Worm (Caenorhabditis elegans) whole organism, L1 larva: ENCODE measurements around the gene K12H6.9.

Experiments used
- C04F5.9 ChIP-seq: sonication (generic microtip); optimal IDR thresholded peaks from 2 replicates; lab custom pipeline; 2016; ENCODE audit warnings: missing genetic modification characterization, missing compliant biosample characterization
- C34B4.2 ChIP-seq: sonication (generic microtip); optimal IDR thresholded peaks from 2 replicates; lab custom pipeline; 2017; ENCODE audit warnings: mild to moderate bottlenecking, missing genetic modification characterization, missing compliant biosample characterization
- F16B12.6 ChIP-seq: fragments of 150-350 bp; optimal IDR thresholded peaks from 2 replicates; lab custom pipeline; 2014; ENCODE audit warnings: missing biosample characterization, missing genetic modification characterization
- aha-1 ChIP-seq: fragments of 150-350 bp; optimal IDR thresholded peaks from 2 replicates; lab custom pipeline; 2014; ENCODE audit warnings: missing biosample characterization, missing genetic modification characterization
- alr-1 ChIP-seq: fragments of 200-800 bp; sonication (Bioruptor generic); optimal IDR thresholded peaks from 2 replicates; lab custom pipeline; 2018; ENCODE audit warnings: borderline replicate concordance, mild to moderate bottlenecking, missing genetic modification characterization, missing compliant biosample characterization
- ama-1 ChIP-seq: fragments of 150-350 bp; optimal IDR thresholded peaks from 2 replicates; lab custom pipeline; 2014
- blmp-1 ChIP-seq: fragments of 150-350 bp; optimal IDR thresholded peaks from 2 replicates; lab custom pipeline; 2014; ENCODE audit warnings: missing biosample characterization, missing genetic modification characterization
- ceh-63 ChIP-seq: fragments of 200-800 bp; sonication (Bioruptor generic); optimal IDR thresholded peaks from 2 replicates; lab custom pipeline; 2018; ENCODE audit warnings: mild to moderate bottlenecking, missing genetic modification characterization, missing compliant biosample characterization
- ceh-82 ChIP-seq, 3 experiments: fragments of 150-350 bp in 1 of 3; sonication (generic microtip) in 2 of 3; optimal IDR thresholded peaks; 2 replicates each; lab custom pipeline; 2014 to 2017; ENCODE audit warnings: missing biosample characterization in 3 of 3, missing genetic modification characterization in 3 of 3
- dpl-1 ChIP-seq, 3 experiments: fragments of 150-350 bp in 2 of 3; sonication (generic microtip) in 1 of 3; optimal IDR thresholded peaks; 2 replicates each; lab custom pipeline; 2014 to 2017; ENCODE audit warnings: missing biosample characterization in 3 of 3, missing genetic modification characterization in 3 of 3, missing genetic modification reagents in 3 of 3
- efl-1 ChIP-seq, 4 experiments: fragments of 150-350 bp; optimal IDR thresholded peaks in 3 of 4; peaks in 1 of 4; 1 replicate in 1 of 4; 2 replicates in 3 of 4; lab custom pipeline; 2014; ENCODE audit warnings: missing biosample characterization in 2 of 4, missing genetic modification characterization in 2 of 4, missing genetic modification reagents in 2 of 4
- efl-3 ChIP-seq: fragments of 200-800 bp; sonication (Bioruptor generic); optimal IDR thresholded peaks from 2 replicates; lab custom pipeline; 2018; ENCODE audit warnings: mild to moderate bottlenecking, missing genetic modification characterization, missing compliant biosample characterization
- elt-2 ChIP-seq: sonication (generic microtip); optimal IDR thresholded peaks from 2 replicates; lab custom pipeline; 2016; ENCODE audit warnings: missing genetic modification characterization, mild to moderate bottlenecking, inconsistent platforms, missing compliant biosample characterization, missing genetic modification reagents
- elt-3 ChIP-seq, 6 experiments: fragments of 150-350 bp in 1 of 6; sonication (generic microtip); optimal IDR thresholded peaks; 2 replicates each; lab custom pipeline; 2017 to 2018; ENCODE audit warnings: missing biosample characterization in 6 of 6, missing genetic modification characterization in 6 of 6, inconsistent platforms in 1 of 6
- fkh-8 ChIP-seq: sonication (generic microtip); optimal IDR thresholded peaks from 2 replicates; lab custom pipeline; 2016; ENCODE audit warnings: mild to moderate bottlenecking, missing genetic modification characterization, missing compliant biosample characterization
- hlh-4 ChIP-seq: sonication (generic microtip); optimal IDR thresholded peaks from 2 replicates; lab custom pipeline; 2016; ENCODE audit warnings: mild to moderate bottlenecking, missing genetic modification characterization, missing compliant biosample characterization
- hpl-2 ChIP-seq: fragments of 150-350 bp; optimal IDR thresholded peaks from 2 replicates; lab custom pipeline; 2014; ENCODE audit warnings: missing biosample characterization, missing genetic modification reagents, missing genetic modification characterization
- irx-1 ChIP-seq: sonication (generic microtip); optimal IDR thresholded peaks from 2 replicates; lab custom pipeline; 2016; ENCODE audit warnings: missing genetic modification characterization, missing compliant biosample characterization
- jun-1 ChIP-seq: fragments of 150-350 bp; optimal IDR thresholded peaks from 2 replicates; lab custom pipeline; 2014; ENCODE audit warnings: missing biosample characterization, missing genetic modification reagents, missing genetic modification characterization
- lin-14 ChIP-seq: fragments of 200-800 bp; sonication (Bioruptor generic); optimal IDR thresholded peaks from 2 replicates; lab custom pipeline; 2018; ENCODE audit warnings: mild to moderate bottlenecking, missing genetic modification characterization, moderate library complexity, missing compliant biosample characterization
- lin-35 ChIP-seq, 2 experiments: fragments of 150-350 bp; optimal IDR thresholded peaks; 2 replicates each; lab custom pipeline; 2014; ENCODE audit warnings: missing biosample characterization in 2 of 2, missing genetic modification characterization in 2 of 2, missing genetic modification reagents in 2 of 2
- lsy-2 ChIP-seq, 2 experiments: fragments of 150-350 bp; optimal IDR thresholded peaks; 2 replicates each; lab custom pipeline; 2014; ENCODE audit warnings: missing biosample characterization in 2 of 2, missing genetic modification characterization in 2 of 2
- mdl-1 ChIP-seq, 2 experiments: fragments of 150-350 bp; optimal IDR thresholded peaks; 2 replicates each; lab custom pipeline; 2014 to 2017; ENCODE audit warnings: missing biosample characterization in 2 of 2, missing genetic modification characterization in 2 of 2, inconsistent platforms in 1 of 2
- mef-2 ChIP-seq: fragments of 150-350 bp; optimal IDR thresholded peaks from 2 replicates; lab custom pipeline; 2014; ENCODE audit warnings: missing biosample characterization, missing genetic modification characterization
- mep-1 ChIP-seq: fragments of 150-350 bp; optimal IDR thresholded peaks from 2 replicates; lab custom pipeline; 2014; ENCODE audit warnings: missing biosample characterization, missing genetic modification characterization
- nhr-11 ChIP-seq: fragments of 150-350 bp; optimal IDR thresholded peaks from 2 replicates; lab custom pipeline; 2014; ENCODE audit warnings: missing biosample characterization, missing genetic modification characterization
- nhr-12 ChIP-seq: sonication (generic microtip); optimal IDR thresholded peaks from 2 replicates; lab custom pipeline; 2017; ENCODE audit warnings: missing biosample characterization, missing genetic modification characterization
- nhr-19 ChIP-seq: fragments of 200-800 bp; sonication (Bioruptor generic); conservative IDR thresholded peaks from 2 replicates; pipeline ENCODE4 v1.3.6; 2022; ENCODE audit warnings: missing genetic modification characterization, missing compliant biosample characterization
- nhr-20 ChIP-seq: sonication (generic microtip); optimal IDR thresholded peaks from 2 replicates; lab custom pipeline; 2016; ENCODE audit warnings: mild to moderate bottlenecking, missing genetic modification characterization, missing compliant biosample characterization
- nhr-237 ChIP-seq: fragments of 150-350 bp; optimal IDR thresholded peaks from 2 replicates; lab custom pipeline; 2014; ENCODE audit warnings: missing biosample characterization, missing genetic modification characterization
- nhr-47 ChIP-seq: sonication (generic microtip); optimal IDR thresholded peaks from 2 replicates; lab custom pipeline; 2016; ENCODE audit warnings: mild to moderate bottlenecking, missing genetic modification characterization, moderate library complexity, missing compliant biosample characterization
- nhr-71 ChIP-seq: sonication (generic microtip); optimal IDR thresholded peaks from 2 replicates; lab custom pipeline; 2016; ENCODE audit warnings: mild to moderate bottlenecking, missing genetic modification characterization, moderate library complexity, missing compliant biosample characterization
- nhr-77 ChIP-seq: fragments of 150-350 bp; optimal IDR thresholded peaks from 2 replicates; lab custom pipeline; 2014; ENCODE audit warnings: missing biosample characterization, missing genetic modification characterization
- nhr-84 ChIP-seq: sonication (generic microtip); optimal IDR thresholded peaks from 2 replicates; lab custom pipeline; 2017; ENCODE audit warnings: missing biosample characterization, missing genetic modification characterization
- nhr-85 ChIP-seq: sonication (generic microtip); peaks from one replicate; lab custom pipeline; 2016; ENCODE audit warnings: missing genetic modification characterization, inconsistent platforms, missing compliant biosample characterization
- nhr-90 ChIP-seq: sonication (generic microtip); optimal IDR thresholded peaks from 2 replicates; lab custom pipeline; 2016; ENCODE audit warnings: mild to moderate bottlenecking, missing genetic modification characterization, missing compliant biosample characterization; ENCODE audit not compliant: poor library complexity
- pag-3 ChIP-seq: sonication (generic microtip); optimal IDR thresholded peaks from 2 replicates; lab custom pipeline; 2017; ENCODE audit warnings: missing genetic modification characterization, mild to moderate bottlenecking, missing compliant biosample characterization, antibody characterized with exemption, borderline replicate concordance; ENCODE audit not compliant: insufficient read depth
- pqm-1 ChIP-seq: sonication (generic microtip); optimal IDR thresholded peaks from 3 replicates; lab custom pipeline; 2017; ENCODE audit warnings: missing biosample characterization, missing genetic modification characterization
- rnt-1 ChIP-seq: sonication (generic microtip); optimal IDR thresholded peaks from 2 replicates; lab custom pipeline; 2016; ENCODE audit warnings: mild to moderate bottlenecking, missing genetic modification characterization, moderate library complexity, missing compliant biosample characterization
- skn-1 ChIP-seq: fragments of 150-350 bp; optimal IDR thresholded peaks from 2 replicates; lab custom pipeline; 2014; ENCODE audit warnings: missing biosample characterization, missing genetic modification characterization
- snpc-4 ChIP-seq: fragments of 150-350 bp; optimal IDR thresholded peaks from 2 replicates; lab custom pipeline; 2014; ENCODE audit warnings: missing biosample characterization, missing genetic modification characterization
- snu-23 ChIP-seq: sonication (generic microtip); optimal IDR thresholded peaks from 2 replicates; lab custom pipeline; 2016; ENCODE audit warnings: missing genetic modification characterization, missing compliant biosample characterization
- sptf-1 ChIP-seq: fragments of 150-350 bp; optimal IDR thresholded peaks from 2 replicates; lab custom pipeline; 2014; ENCODE audit warnings: missing biosample characterization, missing genetic modification characterization
- swsn-7 ChIP-seq: sonication (generic microtip); optimal IDR thresholded peaks from 2 replicates; lab custom pipeline; 2016; ENCODE audit warnings: missing genetic modification characterization, missing compliant biosample characterization
- tbx-2 ChIP-seq: sonication (generic microtip); optimal IDR thresholded peaks from 2 replicates; lab custom pipeline; 2016; ENCODE audit warnings: missing genetic modification characterization, missing compliant biosample characterization
- unc-30 ChIP-seq: sonication (generic microtip); optimal IDR thresholded peaks from 2 replicates; lab custom pipeline; 2017; ENCODE audit warnings: missing biosample characterization, missing genetic modification characterization
- unc-62 ChIP-seq: fragments of 150-350 bp; optimal IDR thresholded peaks from 2 replicates; lab custom pipeline; 2014; ENCODE audit warnings: missing biosample characterization, missing genetic modification reagents, missing genetic modification characterization
- unc-86 ChIP-seq: sonication (generic microtip); optimal IDR thresholded peaks from 2 replicates; lab custom pipeline; 2016; ENCODE audit warnings: missing genetic modification characterization, missing compliant biosample characterization
- unc-98 ChIP-seq: fragments of 200-800 bp; sonication (Bioruptor generic); IDR thresholded peaks from 2 replicates; pipeline ENCODE4 v1.3.6; 2022; ENCODE audit warnings: missing genetic modification characterization, missing compliant biosample characterization
- vab-15 ChIP-seq: sonication (generic microtip); optimal IDR thresholded peaks from 2 replicates; lab custom pipeline; 2017; ENCODE audit warnings: missing genotype, mild to moderate bottlenecking, missing genetic modification characterization, missing compliant biosample characterization
- xbp-1 ChIP-seq: sonication (generic microtip); optimal IDR thresholded peaks from 2 replicates; lab custom pipeline; 2016; ENCODE audit warnings: missing genetic modification characterization, missing compliant biosample characterization
- zag-1 ChIP-seq: fragments of 150-350 bp; optimal IDR thresholded peaks from 2 replicates; lab custom pipeline; 2014; ENCODE audit warnings: missing biosample characterization, missing genetic modification characterization

The K12H6.9 gene

DNA sequence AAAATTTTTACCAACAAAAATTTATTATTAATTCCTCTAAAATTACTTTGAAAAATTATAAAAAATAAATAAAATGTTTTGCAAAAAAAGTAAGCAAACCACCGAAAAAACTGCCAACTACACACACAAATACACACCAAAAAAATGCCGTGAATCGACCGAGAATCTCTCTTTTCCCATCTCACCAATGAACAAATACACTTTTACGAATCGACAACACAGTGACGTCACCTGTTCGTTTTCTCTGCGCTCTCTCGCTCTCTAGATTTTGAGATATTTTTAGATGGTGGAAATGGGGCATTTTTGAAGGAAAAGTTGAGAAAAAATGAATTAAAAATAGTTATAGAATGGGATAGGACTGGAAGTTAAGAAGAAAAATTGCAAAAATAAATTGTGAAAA lies 7.9 kb downstream of the K12H6.9 start:
- TF ChIP-seq hpl-2 = no peak
- TF ChIP-seq mef-2 (tag; lab: Kevin White, UChicago) = peak; percentile 43
- TF ChIP-seq nhr-237 = no peak
- no peak for TF ChIP-seq nhr-47 (tag; lab: Kevin White, UChicago)
- TF ChIP-seq efl-1 (optimal IDR thresholded peaks at IDR 0.05; lab: Kevin White, UChicago) = peak; percentile 13 to 36
- no peak for TF ChIP-seq efl-1 (GFP tag; optimal IDR thresholded peaks at IDR 0.05 in 1 of 2; lab: Kevin White, UChicago)
- TF ChIP-seq jun-1 (tag; lab: Kevin White, UChicago) = no peak
- peak in 2 of 3 experiments; percentile 10 to 15 for TF ChIP-seq dpl-1 (GFP tag; optimal IDR thresholded peaks at IDR 0.05; lab: Kevin White, UChicago)
- no peak for TF ChIP-seq sptf-1 (tag; lab: Kevin White, UChicago)
- TF ChIP-seq nhr-11 (tag; lab: Kevin White, UChicago) = no peak
- peak; percentile 28 for TF ChIP-seq tbx-2 (tag; lab: Kevin White, UChicago)
- peak; percentile 7 for TF ChIP-seq xbp-1 (tag; lab: Kevin White, UChicago)
- no peak for TF ChIP-seq ceh-63
- no peak for TF ChIP-seq fkh-8 (tag; lab: Kevin White, UChicago)
- TF ChIP-seq zag-1 (tag; lab: Kevin White, UChicago) = no peak
- peak; percentile 9 for TF ChIP-seq nhr-77 (tag; lab: Kevin White, UChicago)
- TF ChIP-seq mep-1 = peak; percentile 48
- TF ChIP-seq unc-86 (tag; lab: Kevin White, UChicago) = no peak
- no peak for TF ChIP-seq aha-1 (tag; lab: Kevin White, UChicago)
- TF ChIP-seq lin-35 (GFP tag; optimal IDR thresholded peaks at IDR 0.05; lab: Kevin White, UChicago) = peak in 1 of 2 experiments; percentile 37
- TF ChIP-seq unc-62 = no peak
- no peak for TF ChIP-seq nhr-12 (tag; lab: Kevin White, UChicago)
- TF ChIP-seq unc-30 = no peak
- no peak for TF ChIP-seq F16B12.6 (tag; lab: Kevin White, UChicago)
- TF ChIP-seq snpc-4 (tag; lab: Kevin White, UChicago) = no peak
- peak; percentile 6 for TF ChIP-seq nhr-90
- no peak for TF ChIP-seq elt-2 (tag; lab: Kevin White, UChicago)
- TF ChIP-seq rnt-1 = peak; percentile 41
- peak; percentile 77 for TF ChIP-seq lin-14 (GFP tag; lab: Kevin White, UChicago)
- TF ChIP-seq nhr-20 (tag; lab: Kevin White, UChicago) = peak; percentile 44
- TF ChIP-seq vab-15 (tag; lab: Kevin White, UChicago) = no peak
- TF ChIP-seq C34B4.2 (tag; lab: Kevin White, UChicago) = no peak
- no peak for TF ChIP-seq skn-1 (tag; lab: Kevin White, UChicago)
- no peak for TF ChIP-seq hlh-4 (tag; lab: Kevin White, UChicago)
- TF ChIP-seq efl-3 (GFP tag; lab: Kevin White, UChicago) = no peak
- TF ChIP-seq alr-1 (tag; lab: Kevin White, UChicago) = no peak
- TF ChIP-seq swsn-7 (tag; lab: Kevin White, UChicago) = peak; percentile 10
- peak in 1 of 3 experiments; percentile 6 for TF ChIP-seq ceh-82 (tag; optimal IDR thresholded peaks at IDR 0.05; lab: Kevin White, UChicago)
- no peak for TF ChIP-seq irx-1 (tag; lab: Kevin White, UChicago)
- TF ChIP-seq nhr-85 (tag; lab: Kevin White, UChicago) = peak; percentile 61
- peak; percentile 52 for TF ChIP-seq nhr-71 (tag; lab: Kevin White, UChicago)
- no peak for TF ChIP-seq ama-1 (lab: Kevin White, UChicago)
- TF ChIP-seq blmp-1 (tag; lab: Kevin White, UChicago) = peak; percentile 52
- no peak for TF ChIP-seq mdl-1 (tag; optimal IDR thresholded peaks at IDR 0.05; lab: Kevin White, UChicago)
- no peak for TF ChIP-seq unc-98 (GFP tag; lab: Robert Waterston, UW)
- TF ChIP-seq nhr-19 (GFP tag; lab: Robert Waterston, UW) = no peak
- no peak for TF ChIP-seq pqm-1 (tag; lab: Kevin White, UChicago)
- no peak for TF ChIP-seq nhr-84 (tag; lab: Kevin White, UChicago)
- TF ChIP-seq lsy-2 (tag; optimal IDR thresholded peaks at IDR 0.05; lab: Kevin White, UChicago) = peak; percentile 40 to 54
- TF ChIP-seq pag-3 (tag; lab: Kevin White, UChicago) = no peak
- no peak for TF ChIP-seq C04F5.9 (tag; lab: Kevin White, UChicago)
- peak; percentile 33 for TF ChIP-seq snu-23
- peak in 1 of 6 experiments; percentile 38 for TF ChIP-seq elt-3 (tag; optimal IDR thresholded peaks at IDR 0.05; lab: Kevin White, UChicago)
